Worm (Caenorhabditis elegans): ENCODE data around the gene cul-6.
A peak's percentile ranks its signal among the peaks of the same experiment; 100 is the strongest.

The cul-6 gene

ce11 chrIV:12571047-12571446, 19.2 kb downstream of the cul-6 start, which contains the start of gene K08E7.4:
Gene K08E7.4 (minus strand): TSS chrIV:12571147.
- TF ChIP-seq nhr-12 (tag; optimal IDR thresholded peaks at IDR 0.05) (no peak), crh-2 (tag; optimal IDR thresholded peaks at IDR 0.05) (no peak), C34F6.9 (tag; optimal IDR thresholded peaks at IDR 0.05) (no peak), lin-13 (GFP tag; optimal IDR thresholded peaks at IDR 0.05) (no peak), mab-5 (tag; optimal IDR thresholded peaks at IDR 0.05) (no peak), unc-39 (tag; optimal IDR thresholded peaks at IDR 0.05) (no peak), gmeb-1 (tag; optimal IDR thresholded peaks at IDR 0.05) (no peak), ZK546.5 (tag; optimal IDR thresholded peaks at IDR 0.05) (no peak), nhr-129 (tag; optimal IDR thresholded peaks at IDR 0.05) (no peak), unc-62 (GFP tag; optimal IDR thresholded peaks at IDR 0.05) (no peak), unc-55 (GFP tag; optimal IDR thresholded peaks at IDR 0.05) (no peak), nhr-237 (tag; optimal IDR thresholded peaks at IDR 0.05) (no peak)

- TF ChIP-seq nhr-23 (tag; optimal IDR thresholded peaks at IDR 0.05) (no peak), sma-3 (GFP tag; optimal IDR thresholded peaks at IDR 0.05) (no peak), elt-1 (tag; optimal IDR thresholded peaks at IDR 0.05) (no peak), ztf-4 (tag; optimal IDR thresholded peaks at IDR 0.05) (no peak), ztf-1 (GFP tag; conservative IDR thresholded peaks at IDR 0.05) (no peak), ZK546.5 (tag; optimal IDR thresholded peaks at IDR 0.05) (no peak), R02D3.7 (tag; optimal IDR thresholded peaks at IDR 0.05) (no peak)
These were observed 19.7 kb downstream of the cul-6 start for ce11 chrIV:12570546-12570945.

DNA sequence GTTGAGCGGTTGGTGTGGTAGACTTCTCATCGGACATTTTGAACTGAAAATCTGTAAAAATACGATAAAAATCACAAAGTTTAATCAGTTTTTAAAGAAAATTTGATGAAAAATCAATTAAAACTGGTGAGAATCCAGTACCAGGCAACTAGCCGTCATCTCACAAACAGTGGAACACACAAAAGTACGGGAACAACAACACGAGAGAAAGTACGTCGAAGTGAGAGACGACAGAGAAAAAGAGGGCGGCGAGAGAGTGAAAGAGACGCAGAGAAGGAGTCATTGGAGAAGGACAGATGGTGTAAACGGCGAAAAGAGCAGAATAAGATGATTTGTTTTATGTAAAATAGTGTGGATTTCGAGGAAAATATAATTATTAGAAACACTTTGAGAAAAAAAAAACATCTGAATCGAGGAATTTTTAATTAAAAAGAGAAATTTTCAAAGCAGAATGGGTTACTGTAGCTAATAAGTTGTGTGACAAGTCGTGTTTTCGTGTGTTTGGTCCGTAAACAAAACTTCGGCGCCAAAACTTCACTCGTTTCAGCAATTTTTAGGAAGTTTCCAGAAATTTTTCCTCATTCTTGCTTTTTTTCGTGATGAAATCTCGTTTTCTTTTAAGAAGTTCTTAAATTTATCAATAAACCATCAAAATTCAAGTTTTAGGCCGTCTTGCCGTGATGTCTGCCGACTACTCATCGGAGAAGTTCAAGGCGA, 22.9 kb downstream of the cul-6 start, which contains the start of the genes hsb-1 and let-99:
TSS of gene hsb-1 (minus strand) at position 51 of the 717 bp plus-strand sequence.
TSS of gene let-99 (plus strand) at position 667 of the 717 bp plus-strand sequence.
- TF ChIP-seq Y55F3AM.14 (GFP tag; optimal IDR thresholded peaks at IDR 0.05) (no peak), nhr-237 (tag; optimal IDR thresholded peaks at IDR 0.05) (no peak), dmd-4 (tag; optimal IDR thresholded peaks at IDR 0.05) (no peak), mbf-1 (tag; optimal IDR thresholded peaks at IDR 0.05) (no peak), C34F6.9 (tag; optimal IDR thresholded peaks at IDR 0.05) (peak; percentile 55), unc-39 (tag; optimal IDR thresholded peaks at IDR 0.05) (no peak), crh-2 (tag; optimal IDR thresholded peaks at IDR 0.05) (peak; percentile 24), lin-13 (GFP tag; optimal IDR thresholded peaks at IDR 0.05) (no peak), fos-1 (tag; optimal IDR thresholded peaks at IDR 0.05) (peak; percentile 4), gmeb-1 (tag; optimal IDR thresholded peaks at IDR 0.05) (no peak), F13H6.1 (tag; optimal IDR thresholded peaks at IDR 0.05) (peak; percentile 49), mdl-1 (tag; optimal IDR thresholded peaks at IDR 0.05) (no peak), nhr-10 (tag; optimal IDR thresholded peaks at IDR 0.05) (no peak), aly-2 (tag; optimal IDR thresholded peaks at IDR 0.05) (no peak), nhr-11 (tag; optimal IDR thresholded peaks at IDR 0.05) (no peak), sem-4 (tag; optimal IDR thresholded peaks at IDR 0.05) (no peak), alr-1 (tag; optimal IDR thresholded peaks at IDR 0.05) (no peak), mab-5 (tag; optimal IDR thresholded peaks at IDR 0.05) (no peak), ceh-16 (tag; optimal IDR thresholded peaks at IDR 0.05) (no peak), elt-3 (tag; optimal IDR thresholded peaks at IDR 0.05) (no peak)

DNA sequence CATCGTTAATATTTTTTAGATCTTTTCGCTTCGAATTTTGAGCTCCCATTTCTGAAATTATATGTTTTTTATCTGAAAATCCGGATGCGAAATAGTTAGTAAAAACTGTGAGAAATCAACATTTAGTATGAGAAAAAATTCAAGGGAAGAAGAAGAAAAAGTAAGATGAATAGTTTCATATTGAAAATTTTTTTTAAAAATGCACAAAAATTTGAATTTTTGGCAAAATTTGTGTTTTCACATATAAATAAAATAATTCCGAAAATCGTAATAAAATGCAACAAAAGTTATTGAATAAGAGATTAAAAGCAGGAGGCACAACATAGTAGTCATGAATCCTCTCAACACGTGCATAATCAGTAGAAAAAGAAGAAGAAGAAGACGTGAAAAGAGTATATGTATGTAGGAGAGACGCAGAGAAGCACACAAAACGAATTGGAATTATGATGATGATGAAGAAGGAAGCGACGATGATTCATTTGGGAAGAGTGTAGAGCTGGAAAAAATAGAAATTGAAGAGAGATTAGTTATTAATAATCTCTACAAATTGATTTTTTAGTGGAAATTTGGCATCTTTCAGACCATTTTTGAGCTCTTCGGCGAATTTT, 24.2 kb downstream of the cul-6 start, which contains the start of gene eak-7:
TSS of gene eak-7 (minus strand) at position 51 of the 608 bp plus-strand sequence.
- TF ChIP-seq sem-4 (tag; optimal IDR thresholded peaks at IDR 0.05) (no peak), crh-2 (tag; optimal IDR thresholded peaks at IDR 0.05) (peak; percentile 4), C34F6.9 (tag; optimal IDR thresholded peaks at IDR 0.05) (peak; percentile 55), fos-1 (tag; optimal IDR thresholded peaks at IDR 0.05) (peak; percentile 15), unc-39 (tag; optimal IDR thresholded peaks at IDR 0.05) (no peak), unc-62 (GFP tag; optimal IDR thresholded peaks at IDR 0.05) (no peak), elt-3 (tag; optimal IDR thresholded peaks at IDR 0.05) (no peak), ceh-82 (tag; optimal IDR thresholded peaks at IDR 0.05) (no peak), unc-55 (GFP tag; optimal IDR thresholded peaks at IDR 0.05) (peak; percentile 50), skn-1 (tag; optimal IDR thresholded peaks at IDR 0.05) (no peak)

DNA sequence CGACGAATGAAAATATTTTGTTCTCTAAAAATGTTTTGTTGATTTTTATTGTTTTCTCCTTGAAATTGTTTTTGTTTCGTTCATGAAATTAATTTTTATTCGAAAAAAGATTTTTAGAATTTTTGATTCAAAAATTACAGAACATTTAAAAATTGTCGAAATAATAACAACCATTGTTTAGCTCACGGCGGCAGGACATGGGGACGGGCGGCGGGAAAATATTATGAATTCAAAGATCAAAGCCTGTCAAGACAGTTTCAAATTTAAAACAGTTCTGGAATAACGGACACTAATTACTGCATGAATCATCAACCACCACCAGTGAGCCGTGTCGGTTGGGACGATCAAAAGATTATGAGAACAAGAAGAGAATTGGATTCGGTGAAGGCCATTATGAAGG, 29.7 kb downstream of the cul-6 start, which contains the start of gene snb-7:
TSS of gene snb-7 (plus strand) at position 301 of the 400 bp plus-strand sequence.
- TF ChIP-seq elt-1 (tag; optimal IDR thresholded peaks at IDR 0.05): no peak
- no peak for TF ChIP-seq ceh-16 (tag; optimal IDR thresholded peaks at IDR 0.05)
- no peak for TF ChIP-seq nhr-21 (tag; optimal IDR thresholded peaks at IDR 0.05)
- no peak for TF ChIP-seq lin-13 (GFP tag; optimal IDR thresholded peaks at IDR 0.05)
- TF ChIP-seq mdl-1 (tag; optimal IDR thresholded peaks at IDR 0.05): no peak
- no peak for TF ChIP-seq lsy-2 (tag; optimal IDR thresholded peaks at IDR 0.05)
- no peak for TF ChIP-seq sma-3 (GFP tag; optimal IDR thresholded peaks at IDR 0.05)
- no peak for TF ChIP-seq crh-2 (tag; optimal IDR thresholded peaks at IDR 0.05)
- no peak for TF ChIP-seq mab-5 (tag; optimal IDR thresholded peaks at IDR 0.05)
- no peak for TF ChIP-seq mbf-1 (tag; optimal IDR thresholded peaks at IDR 0.05)
- TF ChIP-seq sma-9 (GFP tag; optimal IDR thresholded peaks at IDR 0.05): no peak
- TF ChIP-seq sma-9 (tag; optimal IDR thresholded peaks at IDR 0.05): no peak
- no peak for TF ChIP-seq nhr-23 (tag; optimal IDR thresholded peaks at IDR 0.05)
- no peak for TF ChIP-seq nhr-237 (tag; optimal IDR thresholded peaks at IDR 0.05)
- TF ChIP-seq R02D3.7 (tag; optimal IDR thresholded peaks at IDR 0.05): no peak
- TF ChIP-seq nhr-129 (tag; optimal IDR thresholded peaks at IDR 0.05): no peak
- no peak for TF ChIP-seq ZK546.5 (tag; optimal IDR thresholded peaks at IDR 0.05)
